Fruit fly (Drosophila melanogaster) whole organism, wandering third instar larva: ENCODE data around the gene futsch.

Experiments
- Abd-B ChIP-seq: fragments of >200 bp; optimal IDR thresholded peaks from 2 replicates; lab custom pipeline; 2017; ENCODE audit warnings: missing biosample characterization, missing genetic modification characterization
- CG32264 ChIP-seq: fragments of 200-800 bp; sonication (Bioruptor generic); optimal IDR thresholded peaks from 2 replicates; lab custom pipeline; 2016; ENCODE audit warnings: missing biosample characterization, missing genetic modification characterization
- CG9705 ChIP-seq: fragments of 200-800 bp; sonication (Bioruptor generic); optimal IDR thresholded peaks from 2 replicates; lab custom pipeline; 2018; ENCODE audit warnings: missing biosample characterization, mild to moderate bottlenecking, missing genetic modification characterization
- CrebA ChIP-seq: fragments of 200-800 bp; sonication (Bioruptor generic); optimal IDR thresholded peaks from 2 replicates; lab custom pipeline; 2016; ENCODE audit warnings: missing biosample characterization, mild to moderate bottlenecking, missing genetic modification characterization, borderline replicate concordance
- Dfd ChIP-seq: fragments of >200 bp; optimal IDR thresholded peaks from 2 replicates; lab custom pipeline; 2017; ENCODE audit warnings: missing biosample characterization, missing genetic modification characterization
- Dif ChIP-seq: fragments of 200-275, 200-300 bp; sonication (Bioruptor generic); optimal IDR thresholded peaks from 2 replicates; lab custom pipeline; 2018; ENCODE audit warnings: missing biosample characterization, missing genetic modification characterization; ENCODE audit not compliant: partially characterized antibody
- Hnf4 ChIP-seq: fragments of 200-800 bp; sonication (Bioruptor generic); optimal IDR thresholded peaks from 2 replicates; lab custom pipeline; 2016; ENCODE audit warnings: missing biosample characterization, mild to moderate bottlenecking, missing genetic modification characterization
- Hr78 ChIP-seq: fragments of >200 bp; optimal IDR thresholded peaks from 2 replicates; lab custom pipeline; 2017; ENCODE audit warnings: missing biosample characterization, missing genetic modification characterization
- Hr83 ChIP-seq: fragments of 200-300 bp; sonication (Bioruptor generic); optimal IDR thresholded peaks from 2 replicates; lab custom pipeline; 2016; ENCODE audit warnings: missing biosample characterization, mild to moderate bottlenecking, missing genetic modification characterization, moderate library complexity; ENCODE audit not compliant: poor library complexity, severe bottlenecking
- Jra ChIP-seq: sonication (Bioruptor generic); optimal IDR thresholded peaks from 2 replicates; lab custom pipeline; 2016; ENCODE audit warnings: missing biosample characterization, missing genetic modification characterization
- Mio ChIP-seq: sonication (Bioruptor generic); optimal IDR thresholded peaks from 2 replicates; lab custom pipeline; 2016; ENCODE audit warnings: missing biosample characterization, missing genetic modification characterization
- N ChIP-seq: fragments of >200 bp; optimal IDR thresholded peaks from 2 replicates; lab custom pipeline; 2018; ENCODE audit warnings: missing biosample characterization, missing external identifiers, missing genetic modification characterization
- OdsH ChIP-seq: fragments of 200-800 bp; sonication (Bioruptor generic); optimal IDR thresholded peaks from 2 replicates; lab custom pipeline; 2016; ENCODE audit warnings: missing biosample characterization, mild to moderate bottlenecking, missing genetic modification characterization
- Rel ChIP-seq, 2 experiments: fragments of 200-800 bp; sonication (Bioruptor generic) in 1 of 2; optimal IDR thresholded peaks; 2 replicates in 1 of 2; 3 replicates in 1 of 2; lab custom pipeline; 2016 to 2019; ENCODE audit warnings: mild to moderate bottlenecking in 2 of 2, missing biosample characterization in 2 of 2, missing genetic modification characterization in 2 of 2, moderate library complexity in 1 of 2
- Sp1 ChIP-seq: fragments of 200-800 bp; sonication (Bioruptor generic); optimal IDR thresholded peaks from 3 replicates; lab custom pipeline; 2019; ENCODE audit warnings: missing biosample characterization, mild to moderate bottlenecking, missing genetic modification characterization, moderate library complexity
- Vsx2 ChIP-seq: fragments of 200-300, 225-300 bp; sonication (Bioruptor generic); optimal IDR thresholded peaks from 2 replicates; lab custom pipeline; 2018; ENCODE audit warnings: missing biosample characterization, missing genetic modification characterization; ENCODE audit not compliant: partially characterized antibody
- br ChIP-seq: fragments of 200-800 bp; sonication (Bioruptor generic); optimal IDR thresholded peaks from 2 replicates; lab custom pipeline; 2016; ENCODE audit warnings: missing biosample characterization, missing genetic modification characterization
- dl ChIP-seq, 2 experiments: fragments of 175-275, 200-275 bp in 1 of 2; fragments of 200-275 bp in 1 of 2; sonication (Bioruptor generic); optimal IDR thresholded peaks; lab custom pipeline; 2018; ENCODE audit warnings: mild to moderate bottlenecking in 2 of 2, missing biosample characterization in 2 of 2, missing genetic modification characterization in 2 of 2, moderate library complexity in 2 of 2; ENCODE audit not compliant: partially characterized antibody in 2 of 2, insufficient read depth in 1 of 2
- dsf ChIP-seq: sonication (Bioruptor generic); optimal IDR thresholded peaks from 2 replicates; lab custom pipeline; 2016; ENCODE audit warnings: missing biosample characterization, missing genetic modification characterization, borderline replicate concordance
- ey ChIP-seq: fragments of 200-800 bp; sonication (Bioruptor generic); optimal IDR thresholded peaks from 2 replicates; lab custom pipeline; 2016; ENCODE audit warnings: missing biosample characterization, missing genetic modification characterization
- foxo ChIP-seq, 2 experiments: fragments of 200-800 bp; sonication (Bioruptor generic); optimal IDR thresholded peaks; 2 replicates in 1 of 2; 3 replicates in 1 of 2; lab custom pipeline; 2016 to 2017; ENCODE audit warnings: missing biosample characterization in 2 of 2, missing genetic modification characterization in 2 of 2
- fru ChIP-seq: fragments of 200-800 bp; sonication (Bioruptor generic); optimal IDR thresholded peaks from 3 replicates; lab custom pipeline; 2016; ENCODE audit warnings: missing biosample characterization, mild to moderate bottlenecking, missing genetic modification characterization
- h ChIP-seq: fragments of 200-800 bp; sonication (Bioruptor generic); optimal IDR thresholded peaks from 3 replicates; lab custom pipeline; 2016; ENCODE audit warnings: missing biosample characterization, mild to moderate bottlenecking, missing genetic modification characterization
- lola ChIP-seq: fragments of >200 bp; optimal IDR thresholded peaks from 2 replicates; lab custom pipeline; 2017; ENCODE audit warnings: missing biosample characterization, missing genetic modification characterization
- pan ChIP-seq: fragments of >200 bp; optimal IDR thresholded peaks from 2 replicates; lab custom pipeline; 2017
- psq ChIP-seq: fragments of 200-800 bp; sonication (Bioruptor generic); optimal IDR thresholded peaks from 3 replicates; lab custom pipeline; 2017; ENCODE audit warnings: missing biosample characterization, mild to moderate bottlenecking, missing genetic modification characterization, moderate library complexity
- rgr ChIP-seq: fragments of 200-800 bp; sonication (Bioruptor generic); optimal IDR thresholded peaks from 3 replicates; lab custom pipeline; 2016; ENCODE audit warnings: missing biosample characterization, mild to moderate bottlenecking, missing genetic modification characterization
- sage ChIP-seq: fragments of 200-800 bp; sonication (Bioruptor generic); optimal IDR thresholded peaks from 2 replicates; lab custom pipeline; 2016; ENCODE audit warnings: missing biosample characterization, mild to moderate bottlenecking, missing genetic modification characterization
- sv ChIP-seq: fragments of 200-800 bp; sonication (Bioruptor generic); optimal IDR thresholded peaks from 3 replicates; lab custom pipeline; 2016; ENCODE audit warnings: missing biosample characterization, missing genetic modification characterization
- tai ChIP-seq: sonication (Bioruptor generic); optimal IDR thresholded peaks from 2 replicates; lab custom pipeline; 2016; ENCODE audit warnings: missing biosample characterization, missing genetic modification characterization
- usp ChIP-seq: fragments of >200 bp; optimal IDR thresholded peaks from 2 replicates; lab custom pipeline; 2017; ENCODE audit warnings: missing biosample characterization, missing genetic modification characterization
- woc ChIP-seq: sonication (Bioruptor generic); optimal IDR thresholded peaks from 2 replicates; lab custom pipeline; 2016; ENCODE audit warnings: missing biosample characterization, mild to moderate bottlenecking, missing genetic modification characterization

futsch gene

DNA sequence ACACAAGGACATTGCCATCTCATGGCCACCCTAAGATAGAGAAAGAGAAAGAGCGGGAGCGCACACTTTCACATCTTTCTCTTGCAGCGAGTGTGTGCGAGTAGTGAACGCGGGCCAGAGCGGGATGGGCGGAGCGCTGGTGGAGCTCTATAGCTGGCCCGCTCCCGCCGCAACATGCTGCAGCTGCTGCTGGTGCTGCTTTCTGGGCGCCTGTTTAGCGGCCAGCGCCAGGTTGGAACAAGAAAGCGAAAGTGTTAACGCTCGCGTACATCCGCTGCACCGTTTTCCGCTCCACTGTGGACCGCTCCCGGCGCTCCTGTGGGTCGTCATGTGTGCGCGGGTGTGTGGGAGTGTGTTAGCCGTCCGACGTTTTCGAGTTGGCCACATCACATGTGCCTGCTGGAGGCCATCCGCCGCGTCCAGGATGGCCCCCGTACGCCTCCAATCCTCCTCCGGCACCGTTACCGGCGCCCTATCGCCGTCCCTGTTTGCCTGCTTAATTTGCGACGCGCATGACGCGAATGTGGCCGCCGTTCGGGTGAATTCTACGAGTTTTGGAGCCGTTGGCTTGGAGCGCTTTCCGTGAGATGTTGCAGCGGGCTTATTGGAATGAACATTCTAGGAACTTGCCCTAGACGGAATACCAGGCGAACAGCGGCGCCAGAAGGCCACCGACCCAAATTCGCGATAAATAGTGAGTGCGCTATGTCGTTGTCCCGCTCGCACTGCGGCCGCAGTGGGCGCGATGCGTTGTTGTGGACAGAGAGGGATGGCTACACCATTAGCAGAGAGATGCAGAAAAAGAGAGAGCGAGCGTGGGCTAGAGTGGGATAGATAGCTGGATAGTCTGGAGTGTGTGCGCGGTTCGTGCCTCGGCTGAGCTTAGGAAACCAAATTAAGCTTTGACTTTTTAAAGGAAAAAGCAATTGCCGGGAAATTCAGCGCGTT lies 9.5 kb upstream of the futsch start:
- peak; percentile 12 for TF ChIP-seq Sp1 (GFP tag; lab: Kevin White, UChicago)
- peak; percentile 39 for TF ChIP-seq Hr83 (GFP tag; lab: Kevin White, UChicago)
- no peak for TF ChIP-seq Rel (GFP tag; optimal IDR thresholded peaks at IDR 0.05; lab: Kevin White, UChicago)
- peak; percentile 11 for TF ChIP-seq Rel (tag; optimal IDR thresholded peaks at IDR 0.05; lab: Kevin White, UChicago)
- peak; percentile 25 to 82 for TF ChIP-seq dl (GFP tag; optimal IDR thresholded peaks at IDR 0.05; lab: Kevin White, UChicago; ENCODE audit: insufficient read depth in 1 of 2, partially characterized antibody in 2 of 2)
- peak; percentile 30 for TF ChIP-seq Jra
- peak; percentile 19 for TF ChIP-seq psq
- TF ChIP-seq Vsx2 (GFP tag; lab: Kevin White, UChicago) = peak; percentile 70
- TF ChIP-seq Dif (GFP tag; lab: Kevin White, UChicago) = peak; percentile 81
- TF ChIP-seq lola (GFP tag; lab: Kevin White, UChicago) = no peak
- TF ChIP-seq br (GFP tag; lab: Kevin White, UChicago) = peak; percentile 36
- no peak for TF ChIP-seq OdsH
- TF ChIP-seq h (GFP tag; lab: Kevin White, UChicago) = peak; percentile 17
- TF ChIP-seq CG9705 (GFP tag; lab: Kevin White, UChicago) = no peak
- TF ChIP-seq fru = peak; percentile 5
- peak; percentile 80 for TF ChIP-seq woc (GFP tag; lab: Kevin White, UChicago)

dm6 chrX:1405012-1405411 lies 3.9 kb upstream of the futsch start:
- TF ChIP-seq dsf (GFP tag; lab: Kevin White, UChicago) (no peak), sage (GFP tag; lab: Kevin White, UChicago) (no peak), foxo (GFP tag; optimal IDR thresholded peaks at IDR 0.05; lab: Kevin White, UChicago) (no peak), CrebA (no peak), Hr78 (no peak), Hnf4 (GFP tag; lab: Kevin White, UChicago) (no peak), woc (GFP tag; lab: Kevin White, UChicago) (no peak), Mio (no peak), Dfd (GFP tag; lab: Kevin White, UChicago) (no peak), ey (GFP tag; lab: Kevin White, UChicago) (no peak), Jra (no peak), Sp1 (GFP tag; lab: Kevin White, UChicago) (no peak), Dif (GFP tag; lab: Kevin White, UChicago) (no peak), usp (GFP tag; lab: Kevin White, UChicago) (no peak), Vsx2 (GFP tag; lab: Kevin White, UChicago) (no peak), dl (GFP tag; optimal IDR thresholded peaks at IDR 0.05; lab: Kevin White, UChicago; ENCODE audit: insufficient read depth in 1 of 2, partially characterized antibody in 2 of 2) (no peak), rgr (GFP tag; lab: Kevin White, UChicago) (no peak), pan (lab: Kevin White, UChicago) (no peak), Abd-B (GFP tag; lab: Kevin White, UChicago) (no peak), CG32264 (GFP tag; lab: Kevin White, UChicago) (no peak)

- TF ChIP-seq dl (GFP tag; optimal IDR thresholded peaks at IDR 0.05; lab: Kevin White, UChicago; ENCODE audit: insufficient read depth in 1 of 2, partially characterized antibody in 2 of 2) (no peak), lola (GFP tag; lab: Kevin White, UChicago) (no peak), Jra (no peak), ey (GFP tag; lab: Kevin White, UChicago) (no peak), sv (GFP tag; lab: Kevin White, UChicago) (no peak), CG32264 (GFP tag; lab: Kevin White, UChicago) (no peak), Hnf4 (GFP tag; lab: Kevin White, UChicago) (no peak), N (GFP tag; lab: Kevin White, UChicago) (no peak), tai (GFP tag; lab: Kevin White, UChicago) (no peak), psq (no peak)
Observed at dm6 chrX:1405779-1406178, 3.1 kb upstream of the futsch start.
